Worm (Caenorhabditis elegans): Measurements from ENCODE around the gene pqn-31.

ce11 chrV:9146196-9146595 lies 36.8 kb downstream of the pqn-31 start:
- TF ChIP-seq lin-13 (GFP tag; optimal IDR thresholded peaks at IDR 0.05) (no peak), unc-62 (GFP tag; optimal IDR thresholded peaks at IDR 0.05 in 1 of 2) (no peak), unc-62 (tag; optimal IDR thresholded peaks at IDR 0.05) (no peak), nhr-41 (GFP tag; IDR thresholded peaks at IDR 0.05) (no peak), unc-130 (GFP tag; optimal IDR thresholded peaks at IDR 0.05) (no peak), lsy-2 (tag; optimal IDR thresholded peaks at IDR 0.05) (no peak), F49E8.2 (tag; optimal IDR thresholded peaks at IDR 0.05; ENCODE audit: borderline replicate concordance) (no peak), dpl-1 (GFP tag; optimal IDR thresholded peaks at IDR 0.05) (no peak), nhr-28 (tag; optimal IDR thresholded peaks at IDR 0.05) (peak; percentile 3), nhr-77 (tag; optimal IDR thresholded peaks at IDR 0.05) (no peak), ces-1 (GFP tag; optimal IDR thresholded peaks at IDR 0.05) (no peak)

All from whole organism, L4 larva.